Fruit fly (Drosophila melanogaster) whole organism, embryonic: ENCODE measurements around the gene Muc26B.

Source experiments
- CG12219 ChIP-seq: fragments of 200-800 bp; sonication (Bioruptor generic); optimal IDR thresholded peaks from 3 replicates; lab custom pipeline; 2018; ENCODE audit warnings: missing biosample characterization, mild to moderate bottlenecking, missing genetic modification characterization
- CG13287 ChIP-seq: fragments of 200-800 bp; sonication (Bioruptor generic); IDR thresholded peaks from 2 replicates; pipeline ENCODE4 v1.3.6; 2022; ENCODE audit warnings: missing biosample characterization, missing genetic modification characterization; ENCODE audit not compliant: partially characterized antibody
- CG18011 ChIP-seq: fragments of 200-800 bp; sonication (Bioruptor generic); optimal IDR thresholded peaks from 2 replicates; lab custom pipeline; 2017; ENCODE audit warnings: missing biosample characterization, missing genetic modification characterization, mild to moderate bottlenecking, moderate library complexity, missing genotype
- CG18262 ChIP-seq: fragments of 200-800 bp; optimal IDR thresholded peaks from 3 replicates; lab custom pipeline; 2019; ENCODE audit warnings: missing biosample characterization, mild to moderate bottlenecking, missing genetic modification characterization, moderate library complexity
- CG31224 ChIP-seq: fragments of 200-800 bp; sonication (Bioruptor generic); IDR thresholded peaks from 2 replicates; pipeline ENCODE4 v1.3.6; 2022; ENCODE audit warnings: missing biosample characterization, missing genetic modification characterization
- CG31365 ChIP-seq: fragments of 200-800 bp; sonication (Bioruptor generic); optimal IDR thresholded peaks from 2 replicates; lab custom pipeline; 2018; ENCODE audit warnings: missing biosample characterization, mild to moderate bottlenecking, missing genetic modification characterization
- CG42726 ChIP-seq: fragments of 200-800 bp; sonication (Bioruptor generic); IDR thresholded peaks from 2 replicates; pipeline ENCODE4 v1.3.6; 2022; ENCODE audit warnings: missing biosample characterization, missing genetic modification characterization; ENCODE audit not compliant: partially characterized antibody
- CG4328 ChIP-seq: fragments of 200-800 bp; sonication (Bioruptor generic); optimal IDR thresholded peaks from 3 replicates; lab custom pipeline; 2017; ENCODE audit warnings: missing biosample characterization, missing genetic modification reagents, missing genetic modification characterization
- CG6765 ChIP-seq: fragments of 200-800 bp; sonication (Bioruptor generic); optimal IDR thresholded peaks from 3 replicates; lab custom pipeline; 2017; ENCODE audit warnings: missing biosample characterization, mild to moderate bottlenecking, missing genetic modification characterization
- CG7987 ChIP-seq: fragments of 200-800 bp; sonication (Bioruptor generic); optimal IDR thresholded peaks from 2 replicates; lab custom pipeline; 2018; ENCODE audit warnings: missing biosample characterization, mild to moderate bottlenecking, missing genetic modification characterization, moderate library complexity
- CG8089 ChIP-seq: fragments of 200-800 bp; sonication (Bioruptor generic); optimal IDR thresholded peaks from 3 replicates; lab custom pipeline; 2016; ENCODE audit warnings: missing biosample characterization, missing genetic modification characterization
- CG9609 ChIP-seq: fragments of 200-800 bp; sonication (Bioruptor generic); optimal IDR thresholded peaks from 3 replicates; lab custom pipeline; 2016; ENCODE audit warnings: missing biosample characterization, missing genetic modification characterization
- D ChIP-seq, 2 experiments: fragments of 200-800 bp in 1 of 2; fragments of >200 bp in 1 of 2; sonication (Bioruptor generic) in 1 of 2; optimal IDR thresholded peaks; 2 replicates in 1 of 2; 3 replicates in 1 of 2; lab custom pipeline; 2017; ENCODE audit warnings: mild to moderate bottlenecking in 1 of 2, missing biosample characterization in 1 of 2, missing genetic modification characterization in 1 of 2, missing genetic modification reagents in 1 of 2
- MESR4 ChIP-seq: fragments of 200-800 bp; sonication (Bioruptor generic); optimal IDR thresholded peaks from 2 replicates; lab custom pipeline; 2018; ENCODE audit warnings: missing biosample characterization, mild to moderate bottlenecking, missing genetic modification characterization, moderate library complexity
- Nf-YB ChIP-seq: fragments of 200-800 bp; sonication (Bioruptor generic); optimal IDR thresholded peaks from 3 replicates; lab custom pipeline; 2019; ENCODE audit warnings: missing biosample characterization, mild to moderate bottlenecking, missing genetic modification characterization, moderate library complexity
- Pdp1 ChIP-seq, 2 experiments: fragments of 200-800 bp; sonication (Bioruptor generic); optimal IDR thresholded peaks; 3 replicates each; lab custom pipeline; 2016; ENCODE audit warnings: missing biosample characterization in 2 of 2, missing genetic modification characterization in 2 of 2, mild to moderate bottlenecking in 1 of 2, moderate library complexity in 1 of 2
- bigmax ChIP-seq: fragments of 200-800 bp; sonication (Bioruptor generic); optimal IDR thresholded peaks from 2 replicates; lab custom pipeline; 2018; ENCODE audit warnings: missing biosample characterization, mild to moderate bottlenecking, missing genetic modification characterization
- br ChIP-seq: fragments of >200 bp; optimal IDR thresholded peaks from 2 replicates; lab custom pipeline; 2017
- chm ChIP-seq: fragments of 200-800 bp; sonication (Bioruptor generic); IDR thresholded peaks from 2 replicates; pipeline ENCODE4 v1.3.6; 2022; ENCODE audit warnings: missing biosample characterization, missing genetic modification characterization
- en ChIP-seq: fragments of 200-800 bp; sonication (Bioruptor generic); optimal IDR thresholded peaks from 2 replicates; lab custom pipeline; 2016; ENCODE audit warnings: missing biosample characterization, missing genetic modification characterization
- fd96Cb ChIP-seq: fragments of 200-800 bp; sonication (Bioruptor generic); optimal IDR thresholded peaks from 2 replicates; lab custom pipeline; 2018; ENCODE audit warnings: missing biosample characterization, mild to moderate bottlenecking, missing genetic modification characterization, moderate library complexity
- fru ChIP-seq: fragments of >200 bp; optimal IDR thresholded peaks from 2 replicates; lab custom pipeline; 2017
- grn ChIP-seq: fragments of 200-800 bp; sonication (Bioruptor generic); optimal IDR thresholded peaks from 3 replicates; lab custom pipeline; 2017; ENCODE audit warnings: missing biosample characterization, missing genetic modification characterization
- jing ChIP-seq: fragments of 200-800 bp; sonication (Bioruptor generic); optimal IDR thresholded peaks from 2 replicates; lab custom pipeline; 2018; ENCODE audit warnings: missing biosample characterization, mild to moderate bottlenecking, missing genetic modification characterization
- lab ChIP-seq: fragments of 200-800 bp; sonication (Bioruptor generic); optimal IDR thresholded peaks from 3 replicates; lab custom pipeline; 2017; ENCODE audit warnings: missing biosample characterization, missing genetic modification characterization, mild to moderate bottlenecking, moderate library complexity, missing genetic modification reagents
- mld ChIP-seq: fragments of 200-800 bp; sonication (Bioruptor generic); IDR thresholded peaks from 3 replicates; pipeline ENCODE4 v1.3.6; 2022; ENCODE audit warnings: missing biosample characterization, missing genetic modification characterization; ENCODE audit not compliant: partially characterized antibody
- nerfin-1 ChIP-seq: fragments of 200-800 bp; sonication (Bioruptor generic); optimal IDR thresholded peaks from 3 replicates; lab custom pipeline; 2019; ENCODE audit warnings: missing biosample characterization, mild to moderate bottlenecking, missing genetic modification characterization, moderate library complexity
- oc ChIP-seq: fragments of 200-800 bp; sonication (Bioruptor generic); optimal IDR thresholded peaks from 2 replicates; lab custom pipeline; 2018; ENCODE audit warnings: missing biosample characterization, mild to moderate bottlenecking, missing genetic modification characterization, moderate library complexity
- org-1 ChIP-seq: fragments of 200-800 bp; sonication (Bioruptor generic); optimal IDR thresholded peaks from 2 replicates; lab custom pipeline; 2017; ENCODE audit warnings: missing biosample characterization, missing genetic modification characterization
- phol ChIP-seq: fragments of 200-800 bp; sonication (Bioruptor generic); optimal IDR thresholded peaks from 3 replicates; lab custom pipeline; 2018; ENCODE audit warnings: missing biosample characterization, mild to moderate bottlenecking, missing genetic modification characterization, moderate library complexity
- pnt ChIP-seq: fragments of 200-800 bp; sonication (Bioruptor generic); optimal IDR thresholded peaks from 3 replicates; lab custom pipeline; 2016; ENCODE audit warnings: missing biosample characterization, missing genetic modification characterization
- rib ChIP-seq: fragments of 200-800 bp; sonication (Bioruptor generic); IDR thresholded peaks from 2 replicates; pipeline ENCODE4 v1.3.6; 2022; ENCODE audit warnings: missing biosample characterization, missing genetic modification characterization
- run ChIP-seq: fragments of 200-800 bp; sonication (Bioruptor generic); optimal IDR thresholded peaks from 3 replicates; lab custom pipeline; 2018; ENCODE audit warnings: missing biosample characterization, mild to moderate bottlenecking, missing genetic modification characterization
- sc ChIP-seq, 3 experiments: fragments of >200 bp in 2 of 3; fragments of 200-800 bp in 1 of 3; sonication (Bioruptor generic) in 1 of 3; optimal IDR thresholded peaks; 2 replicates in 2 of 3; 3 replicates in 1 of 3; lab custom pipeline; 2017; ENCODE audit warnings: mild to moderate bottlenecking in 1 of 3, missing biosample characterization in 1 of 3, missing genetic modification characterization in 1 of 3, missing genetic modification reagents in 1 of 3
- sim ChIP-seq: fragments of 200-800 bp; sonication (Bioruptor generic); IDR thresholded peaks from 2 replicates; pipeline ENCODE4 v1.3.6; 2022; ENCODE audit warnings: missing biosample characterization, missing genetic modification characterization
- so ChIP-seq: fragments of 200-800 bp; sonication (Bioruptor generic); IDR thresholded peaks from 3 replicates; pipeline ENCODE4 v1.3.6; 2022; ENCODE audit warnings: missing biosample characterization, missing genetic modification characterization
- sob ChIP-seq: fragments of 200-800 bp; sonication (Bioruptor generic); IDR thresholded peaks from 2 replicates; pipeline ENCODE4 v1.3.6; 2022; ENCODE audit warnings: missing biosample characterization, missing genetic modification characterization
- sug ChIP-seq: fragments of 200-800 bp; optimal IDR thresholded peaks from 2 replicates; lab custom pipeline; 2019; ENCODE audit warnings: missing biosample characterization, mild to moderate bottlenecking, missing genetic modification characterization, moderate library complexity
- tll ChIP-seq, 2 experiments: fragments of 200-800 bp in 1 of 2; fragments of >200 bp in 1 of 2; sonication (Bioruptor generic) in 1 of 2; optimal IDR thresholded peaks; 2 replicates each; lab custom pipeline; 2017 to 2019; ENCODE audit warnings: missing biosample characterization in 2 of 2, missing genetic modification characterization in 2 of 2, mild to moderate bottlenecking in 1 of 2, moderate library complexity in 1 of 2
- toy ChIP-seq: fragments of 200-800 bp; sonication (Bioruptor generic); IDR thresholded peaks from 2 replicates; pipeline ENCODE4 v1.3.6; 2022; ENCODE audit warnings: missing biosample characterization, missing genetic modification characterization
- unpg ChIP-seq: fragments of 200-800 bp; sonication (Bioruptor generic); optimal IDR thresholded peaks from 3 replicates; lab custom pipeline; 2018; ENCODE audit warnings: missing biosample characterization, mild to moderate bottlenecking, missing genetic modification characterization, moderate library complexity

Muc26B gene

DNA sequence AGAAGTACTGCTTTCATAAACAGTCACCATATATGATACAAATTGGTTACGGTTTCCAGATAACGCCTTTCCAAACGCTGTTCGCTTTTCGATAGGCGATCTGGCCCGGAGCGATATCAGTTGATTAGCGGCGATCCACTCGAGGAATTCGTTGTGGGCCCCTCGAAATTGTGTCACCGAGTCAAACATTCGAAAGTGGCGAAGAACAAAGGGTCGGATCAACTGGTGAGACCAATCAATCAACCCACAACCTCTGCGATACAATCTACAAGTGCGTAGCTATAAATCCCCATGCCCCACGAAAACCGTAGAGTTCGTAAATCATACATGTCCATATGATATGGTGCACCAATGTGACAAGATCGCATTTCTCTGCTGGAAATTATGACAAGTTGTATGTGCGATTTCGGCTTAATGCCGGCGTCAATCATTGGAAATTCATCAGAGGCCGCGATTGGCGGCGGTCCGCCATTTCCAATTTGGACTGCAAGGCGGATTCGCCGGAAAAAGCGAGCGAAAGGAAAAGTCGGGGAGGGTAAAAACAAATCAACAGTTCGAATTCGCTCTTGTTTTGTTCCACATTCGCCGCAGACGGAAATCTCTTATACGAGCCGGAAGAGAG is 26.5 kb downstream of the Muc26B start (continued):
- TF ChIP-seq CG9609 (GFP tag; lab: Kevin White, UChicago) (no peak), rib (GFP tag; lab: Robert Waterston, UW) (no peak), CG42726 (GFP tag; lab: Robert Waterston, UW) (no peak), so (0 out of 3 replicates have a peak, but pooled peaks have one; percentile 38), CG8089 (no peak), CG13287 (no peak), jing (GFP tag; lab: Kevin White, UChicago) (no peak), sim (GFP tag; lab: Robert Waterston, UW) (no peak), sob (GFP tag; lab: Robert Waterston, UW) (no peak), grn (GFP tag; lab: Kevin White, UChicago) (peak; percentile 98), MESR4 (GFP tag; lab: Kevin White, UChicago) (no peak), phol (tag; lab: Kevin White, UChicago) (peak; percentile 26), CG18262 (no peak), chm (GFP tag; lab: Robert Waterston, UW) (no peak), toy (GFP tag; lab: Robert Waterston, UW) (0 out of 2 replicates have a peak, but pooled peaks have one; percentile 16), oc (tag; lab: Kevin White, UChicago) (peak; percentile 8), unpg (GFP tag; lab: Kevin White, UChicago) (no peak), CG4328 (GFP tag; lab: Kevin White, UChicago) (no peak), pnt (GFP tag; lab: Kevin White, UChicago) (no peak), CG31224 (GFP tag; lab: Robert Waterston, UW) (no peak), br (lab: Kevin White, UChicago) (no peak), CG7987 (no peak), bigmax (GFP tag; lab: Kevin White, UChicago) (no peak), fd96Cb (no peak), sug (tag; lab: Kevin White, UChicago) (peak; percentile 91), org-1 (GFP tag; lab: Kevin White, UChicago) (no peak), CG18011 (GFP tag; lab: Kevin White, UChicago) (no peak), en (no peak), CG12219 (no peak), mld (GFP tag; lab: Robert Waterston, UW) (no peak), D (optimal IDR thresholded peaks at IDR 0.05; lab: Kevin White, UChicago) (no peak), D (GFP tag; optimal IDR thresholded peaks at IDR 0.05; lab: Kevin White, UChicago) (no peak), nerfin-1 (tag; lab: Kevin White, UChicago) (no peak), fru (lab: Kevin White, UChicago) (no peak), tll (GFP tag; optimal IDR thresholded peaks at IDR 0.05; lab: Kevin White, UChicago) (no peak), sc (optimal IDR thresholded peaks at IDR 0.05; lab: Kevin White, UChicago) (no peak), sc (GFP tag; optimal IDR thresholded peaks at IDR 0.05; lab: Kevin White, UChicago) (no peak), run (tag; lab: Kevin White, UChicago) (peak; percentile 8), lab (GFP tag; lab: Kevin White, UChicago) (peak; percentile 63), CG6765 (no peak), Nf-YB (peak; percentile 93), Pdp1 (GFP tag; optimal IDR thresholded peaks at IDR 0.05; lab: Kevin White, UChicago) (peak in 1 of 2 experiments; percentile 17), CG31365 (tag; lab: Kevin White, UChicago) (no peak)
- TF ChIP-seq, all 482 proteins: peak for 25
